Worm (Caenorhabditis elegans) whole organism, midembryonic: ENCODE results near the gene F25E5.1.
A peak's percentile ranks its signal among the peaks of the same experiment; 100 is the strongest.
"Not testable (repeated sequence)": the region's sequence is repeated elsewhere in the genome, so short reads cannot be mapped to it uniquely, and the experiment has no call there.

ENCODE experiments used
- cog-1 ChIP-seq: sonication (generic microtip); optimal IDR thresholded peaks from 2 replicates; lab custom pipeline; 2016; ENCODE audit warnings: missing genetic modification characterization, missing compliant biosample characterization
- flt-1 ChIP-seq: fragments of 200-800 bp; sonication (Bioruptor generic); IDR thresholded peaks from 2 replicates; pipeline ENCODE4 v1.3.6; 2022; ENCODE audit warnings: missing genetic modification characterization, missing compliant biosample characterization
- klf-2 ChIP-seq: fragments of 200-800 bp; sonication (Bioruptor generic); conservative IDR thresholded peaks from 2 replicates; pipeline ENCODE4 v1.3.6; 2022; ENCODE audit warnings: missing genetic modification reagents, missing genetic modification characterization, missing compliant biosample characterization
- med-1 ChIP-seq: sonication (generic microtip); optimal IDR thresholded peaks from 2 replicates; lab custom pipeline; 2017; ENCODE audit warnings: missing genetic modification characterization, mild to moderate bottlenecking, missing compliant biosample characterization, antibody characterized with exemption, missing genetic modification reagents; ENCODE audit not compliant: insufficient read depth
- tab-1 ChIP-seq: fragments of 200-800 bp; sonication (Bioruptor generic); IDR thresholded peaks from 2 replicates; pipeline ENCODE4 v1.3.6; 2022; ENCODE audit warnings: missing genetic modification characterization, missing compliant biosample characterization
- ztf-23 ChIP-seq: fragments of 200-800 bp; sonication (Bioruptor generic); IDR thresholded peaks from 2 replicates; pipeline ENCODE4 v1.3.6; 2022; ENCODE audit warnings: missing genetic modification reagents, missing genetic modification characterization, missing compliant biosample characterization
- ztf-29 ChIP-seq: fragments of 200-800 bp; sonication (Bioruptor generic); IDR thresholded peaks from 2 replicates; pipeline ENCODE4 v1.3.6; 2022; ENCODE audit warnings: missing genetic modification reagents, missing genetic modification characterization, missing compliant biosample characterization

DNA sequence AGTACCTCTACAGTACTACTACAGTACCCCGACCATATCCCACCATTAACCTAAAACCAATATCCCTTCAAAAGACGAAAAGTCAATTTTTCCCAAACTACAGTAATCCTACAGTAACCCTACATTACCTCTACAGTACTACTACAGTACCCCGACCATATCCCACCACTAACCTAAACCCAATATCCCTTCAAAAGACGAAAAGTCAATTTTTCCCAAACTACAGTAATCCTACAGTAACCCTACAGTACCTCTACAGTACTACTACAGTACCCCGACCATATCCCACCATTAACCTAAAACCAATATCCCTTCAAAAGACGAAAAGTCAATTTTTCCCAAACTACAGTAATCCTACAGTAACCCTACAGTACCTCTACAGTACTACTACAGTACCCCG is 21.4 kb upstream of the F25E5.1 start, which contains the start of gene nhr-141:
- not testable (repeated sequence) for TF ChIP-seq med-1; ztf-23; klf-2 (GFP tag; lab: Robert Waterston, UW); ztf-29; flt-1; cog-1 (tag; lab: Kevin White, UChicago)
- TF ChIP-seq tab-1 (GFP tag; lab: Robert Waterston, UW) = 0 out of 2 replicates have a peak, but pooled peaks have one; percentile 40
